Fruit fly (Drosophila melanogaster): ENCODE data around the gene spn-A.

dm6 chr3R:30052455-30053046 lies 3.3 kb downstream of the spn-A start, which contains the start of gene Jasper:
- peak; percentile 10 to 43 for TF ChIP-seq CTCF (optimal IDR thresholded peaks at IDR 0.05)
- TF ChIP-seq CG8478 (optimal IDR thresholded peaks at IDR 0.05) = no peak
